Fruit fly (Drosophila melanogaster) whole organism, embryonic: ENCODE results near the gene mRpL39.
A peak's percentile ranks its signal among the peaks of the same experiment; 100 is the strongest.

ENCODE experiments used
- Abd-B ChIP-seq: fragments of 200-800 bp; sonication (Bioruptor generic); optimal IDR thresholded peaks from 2 replicates; lab custom pipeline; 2018; ENCODE audit warnings: missing biosample characterization, mild to moderate bottlenecking, missing genetic modification characterization, moderate library complexity
- Bteb2 ChIP-seq: fragments of 200-800 bp; sonication (Bioruptor generic); optimal IDR thresholded peaks from 2 replicates; lab custom pipeline; 2016; ENCODE audit warnings: missing biosample characterization, missing genetic modification characterization
- CG10267 ChIP-seq: fragments of 200-800 bp; sonication (Bioruptor generic); optimal IDR thresholded peaks from 2 replicates; lab custom pipeline; 2018; ENCODE audit warnings: missing biosample characterization, mild to moderate bottlenecking, missing genetic modification characterization, moderate library complexity
- CG10979 ChIP-seq: fragments of 200-800 bp; sonication (Bioruptor generic); optimal IDR thresholded peaks from 2 replicates; lab custom pipeline; 2018; ENCODE audit warnings: missing biosample characterization, mild to moderate bottlenecking, missing genetic modification characterization, moderate library complexity
- CG11247 ChIP-seq: fragments of 200-800 bp; sonication (Bioruptor generic); IDR thresholded peaks from 2 replicates; pipeline ENCODE4 v1.3.6; 2022; ENCODE audit warnings: missing biosample characterization, missing genetic modification characterization
- CG1233 ChIP-seq: fragments of 200-800 bp; sonication (Bioruptor generic); optimal IDR thresholded peaks from 4 replicates; lab custom pipeline; 2018; ENCODE audit warnings: missing biosample characterization, mild to moderate bottlenecking, missing genetic modification characterization
- CG12659 ChIP-seq: fragments of 200-800 bp; sonication (Bioruptor generic); optimal IDR thresholded peaks from 3 replicates; lab custom pipeline; 2017; ENCODE audit warnings: mild to moderate bottlenecking, missing biosample characterization, missing genetic modification reagents, missing genetic modification characterization
- CG14014 ChIP-seq: fragments of 200-800 bp; sonication (Bioruptor generic); IDR thresholded peaks from 2 replicates; pipeline ENCODE4 v1.3.6; 2022; ENCODE audit warnings: missing biosample characterization, missing genetic modification characterization
- CG15514 ChIP-seq: fragments of 200-800 bp; sonication (Bioruptor generic); optimal IDR thresholded peaks from 3 replicates; lab custom pipeline; 2017; ENCODE audit warnings: missing biosample characterization, missing genetic modification characterization, mild to moderate bottlenecking, moderate library complexity, missing genetic modification reagents
- CG1647 ChIP-seq: fragments of 200-800 bp; sonication (Bioruptor generic); optimal IDR thresholded peaks from 3 replicates; lab custom pipeline; 2016; ENCODE audit warnings: missing biosample characterization, missing genetic modification characterization
- CG16863 ChIP-seq: fragments of 200-800 bp; sonication (Bioruptor generic); optimal IDR thresholded peaks from 3 replicates; lab custom pipeline; 2016; ENCODE audit warnings: missing biosample characterization, missing genetic modification characterization
- CG2199 ChIP-seq: fragments of 200-800 bp; sonication (Bioruptor generic); IDR thresholded peaks from 3 replicates; pipeline ENCODE4 v1.3.6; 2022; ENCODE audit warnings: missing biosample characterization, missing genetic modification characterization
- CG32532 ChIP-seq: fragments of 200-800 bp; sonication (Bioruptor generic); IDR thresholded peaks from 2 replicates; pipeline ENCODE4 v1.3.6; 2022; ENCODE audit warnings: missing biosample characterization, missing genetic modification characterization
- CG4424 ChIP-seq: fragments of 200-800 bp; sonication (Bioruptor generic); optimal IDR thresholded peaks from 3 replicates; lab custom pipeline; 2016; ENCODE audit warnings: missing biosample characterization, missing genetic modification characterization
- CG7357 ChIP-seq: fragments of 200-800 bp; sonication (Bioruptor generic); IDR thresholded peaks from 3 replicates; pipeline ENCODE4 v1.3.6; 2022; ENCODE audit warnings: missing biosample characterization, missing genetic modification characterization
- CG8359 ChIP-seq: fragments of 200-800 bp; sonication (Bioruptor generic); optimal IDR thresholded peaks from 2 replicates; lab custom pipeline; 2017; ENCODE audit warnings: missing biosample characterization, mild to moderate bottlenecking, missing genetic modification characterization, borderline replicate concordance
- CG9727 ChIP-seq: fragments of 200-800 bp; sonication (Bioruptor generic); optimal IDR thresholded peaks from 3 replicates; lab custom pipeline; 2017; ENCODE audit warnings: missing biosample characterization, mild to moderate bottlenecking, missing genetic modification characterization
- CG9876 ChIP-seq: fragments of 200-800 bp; sonication (Bioruptor generic); optimal IDR thresholded peaks from 2 replicates; lab custom pipeline; 2016; ENCODE audit warnings: missing biosample characterization, missing genetic modification characterization
- CTCF ChIP-seq: fragments of 200-800 bp; sonication (Bioruptor generic); optimal IDR thresholded peaks from 2 replicates; lab custom pipeline; 2017; ENCODE audit warnings: missing biosample characterization, mild to moderate bottlenecking, missing genetic modification characterization, moderate library complexity
- H15 ChIP-seq: fragments of 200-800 bp; sonication (Bioruptor generic); IDR thresholded peaks from 3 replicates; pipeline ENCODE4 v1.3.6; 2022; ENCODE audit warnings: missing biosample characterization, missing genetic modification characterization
- HHEX ChIP-seq: fragments of 200-800 bp; sonication (Bioruptor generic); optimal IDR thresholded peaks from 3 replicates; lab custom pipeline; 2017; ENCODE audit warnings: missing biosample characterization, mild to moderate bottlenecking, missing genetic modification characterization, missing genetic modification reagents
- HLH54F ChIP-seq: fragments of 200-800 bp; sonication (Bioruptor generic); optimal IDR thresholded peaks from 3 replicates; lab custom pipeline; 2016; ENCODE audit warnings: missing biosample characterization, missing genetic modification characterization
- Hr78 ChIP-seq, 2 experiments: fragments of 200-800 bp in 1 of 2; fragments of >200 bp in 1 of 2; sonication (Bioruptor generic) in 1 of 2; optimal IDR thresholded peaks; 2 replicates each; lab custom pipeline; 2017 to 2019; ENCODE audit warnings: missing biosample characterization in 2 of 2, missing genetic modification characterization in 2 of 2, mild to moderate bottlenecking in 1 of 2, moderate library complexity in 1 of 2
- Jarid2 ChIP-seq: fragments of 200-800 bp; sonication (Bioruptor generic); optimal IDR thresholded peaks from 3 replicates; lab custom pipeline; 2017; ENCODE audit warnings: mild to moderate bottlenecking, missing biosample characterization, missing genetic modification reagents, missing genetic modification characterization
- MBD-R2 ChIP-seq: fragments of 200-800 bp; sonication (Bioruptor generic); IDR thresholded peaks from 2 replicates; pipeline ENCODE4 v1.3.6; 2022; ENCODE audit warnings: missing biosample characterization, missing genetic modification characterization
- Ssrp ChIP-seq: fragments of 200-800 bp; sonication (Bioruptor generic); optimal IDR thresholded peaks from 2 replicates; lab custom pipeline; 2018; ENCODE audit warnings: missing biosample characterization, mild to moderate bottlenecking, missing genetic modification characterization, moderate library complexity
- cato ChIP-seq: fragments of 200-800 bp; sonication (Bioruptor generic); optimal IDR thresholded peaks from 2 replicates; lab custom pipeline; 2016; ENCODE audit warnings: missing biosample characterization, missing genetic modification characterization, borderline replicate concordance
- chinmo ChIP-seq: fragments of 200-800 bp; sonication (Bioruptor generic); IDR thresholded peaks from 4 replicates; pipeline ENCODE4 v1.3.6; 2022; ENCODE audit warnings: missing biosample characterization, missing genetic modification characterization; ENCODE audit not compliant: partially characterized antibody
- emc ChIP-seq: fragments of 200-800 bp; sonication (Bioruptor generic); optimal IDR thresholded peaks from 2 replicates; lab custom pipeline; 2016; ENCODE audit warnings: missing biosample characterization, missing genetic modification characterization
- eve ChIP-seq, 2 experiments: fragments of >200 bp; optimal IDR thresholded peaks; 2 replicates each; lab custom pipeline; 2017; ENCODE audit warnings: missing biosample characterization in 2 of 2, missing genetic modification characterization in 2 of 2
- ewg ChIP-seq: fragments of 200-800 bp; sonication (Bioruptor generic); optimal IDR thresholded peaks from 3 replicates; lab custom pipeline; 2017; ENCODE audit warnings: mild to moderate bottlenecking, missing biosample characterization, missing genetic modification reagents, missing genetic modification characterization
- gcm2 ChIP-seq: fragments of 200-800 bp; sonication (Bioruptor generic); optimal IDR thresholded peaks from 2 replicates; lab custom pipeline; 2016; ENCODE audit warnings: missing biosample characterization, missing genetic modification characterization
- hb ChIP-seq: fragments of 200-800 bp; sonication (Bioruptor generic); IDR thresholded peaks from 3 replicates; pipeline ENCODE4 v1.3.6; 2022; ENCODE audit warnings: missing biosample characterization, missing genetic modification characterization; ENCODE audit not compliant: partially characterized antibody
- her ChIP-seq: fragments of 200-800 bp; sonication (Bioruptor generic); optimal IDR thresholded peaks from 2 replicates; lab custom pipeline; 2016; ENCODE audit warnings: missing biosample characterization, missing genetic modification characterization
- pho ChIP-seq: fragments of 200-800 bp; sonication (Bioruptor generic); optimal IDR thresholded peaks from 2 replicates; lab custom pipeline; 2016; ENCODE audit warnings: missing biosample characterization, missing genetic modification characterization
- phol ChIP-seq: fragments of 200-800 bp; sonication (Bioruptor generic); optimal IDR thresholded peaks from 3 replicates; lab custom pipeline; 2018; ENCODE audit warnings: missing biosample characterization, mild to moderate bottlenecking, missing genetic modification characterization, moderate library complexity
- scrt ChIP-seq: fragments of 200-800 bp; sonication (Bioruptor generic); optimal IDR thresholded peaks from 2 replicates; lab custom pipeline; 2018; ENCODE audit warnings: missing biosample characterization, mild to moderate bottlenecking, missing genetic modification characterization, moderate library complexity
- sob ChIP-seq: fragments of 200-800 bp; sonication (Bioruptor generic); IDR thresholded peaks from 2 replicates; pipeline ENCODE4 v1.3.6; 2022; ENCODE audit warnings: missing biosample characterization, missing genetic modification characterization
- trh ChIP-seq: fragments of 200-800 bp; sonication (Bioruptor generic); optimal IDR thresholded peaks from 2 replicates; lab custom pipeline; 2016; ENCODE audit warnings: missing biosample characterization, missing genetic modification characterization
- zfh1 ChIP-seq: fragments of 200-800 bp; sonication (Bioruptor generic); IDR thresholded peaks from 3 replicates; pipeline ENCODE4 v1.3.6; 2022; ENCODE audit warnings: missing biosample characterization, missing genetic modification characterization

Gene mRpL39

dm6 chr3L:15011638-15012335 lies 12.3 kb upstream of the mRpL39 start (continued):
- TF ChIP-seq CG15514 (GFP tag; lab: Kevin White, UChicago) (peak; percentile 38), her (GFP tag; lab: Kevin White, UChicago) (no peak), CG4424 (GFP tag; lab: Kevin White, UChicago) (peak; percentile 78), CG14014 (peak; percentile 58; the same call in 1 of the 2 replicates), pho (GFP tag; lab: Kevin White, UChicago) (no peak), Jarid2 (peak; percentile 42), phol (tag; lab: Kevin White, UChicago) (peak; percentile 85), CG7357 (GFP tag; lab: Robert Waterston, UW) (peak; percentile 60; the same call in 2 of the 3 replicates), ewg (GFP tag; lab: Kevin White, UChicago) (peak; percentile 32), CG16863 (peak; percentile 29), eve (GFP tag; optimal IDR thresholded peaks at IDR 0.05; lab: Kevin White, UChicago) (peak in 1 of 2 experiments; percentile 88), chinmo (GFP tag; lab: Robert Waterston, UW) (no peak), HHEX (peak; percentile 71), CG12659 (GFP tag; lab: Kevin White, UChicago) (peak; percentile 64), gcm2 (no peak), Abd-B (GFP tag; lab: Kevin White, UChicago) (peak; percentile 87), CG10267 (peak; percentile 83), CG1233 (peak; percentile 74), sob (GFP tag; lab: Robert Waterston, UW) (peak; percentile 80), CG9727 (GFP tag; lab: Kevin White, UChicago) (peak; percentile 81), CG9876 (no peak), Bteb2 (GFP tag; lab: Kevin White, UChicago) (peak; percentile 33), MBD-R2 (GFP tag; lab: Robert Waterston, UW) (peak; percentile 39; the same call in 1 of the 2 replicates), CG11247 (GFP tag; lab: Robert Waterston, UW) (peak; percentile 69), zfh1 (peak; percentile 76; the same call in 2 of the 3 replicates), cato (GFP tag; lab: Kevin White, UChicago) (peak; percentile 20), CG8359 (GFP tag; lab: Kevin White, UChicago) (peak; percentile 14), CG32532 (peak; percentile 57; the same call in 1 of the 2 replicates), scrt (GFP tag; lab: Kevin White, UChicago) (peak; percentile 60), Hr78 (GFP tag; optimal IDR thresholded peaks at IDR 0.05; lab: Kevin White, UChicago) (peak in 1 of 2 experiments; percentile 74), Ssrp (peak; percentile 80)

- TF ChIP-seq CG10979 (peak; percentile 48), HLH54F (GFP tag; lab: Kevin White, UChicago) (no peak), hb (GFP tag; lab: Robert Waterston, UW) (0 out of 3 replicates have a peak, but pooled peaks have one; percentile 40), CG1647 (GFP tag; lab: Kevin White, UChicago) (no peak), CG2199 (GFP tag; lab: Robert Waterston, UW) (0 out of 3 replicates have a peak, but pooled peaks have one; percentile 37), emc (no peak), trh (GFP tag; lab: Kevin White, UChicago) (no peak), CTCF (GFP tag; lab: Kevin White, UChicago) (peak; percentile 80), H15 (GFP tag; lab: Robert Waterston, UW) (no peak)
Observed at dm6 chr3L:15011142-15011541, 11.7 kb upstream of the mRpL39 start.
